Worm (Caenorhabditis elegans) whole organism, young adult: ENCODE results near the gene F20B10.3.

Experiments
- B0019.2 ChIP-seq: fragments of 200-800 bp; sonication (Bioruptor generic); conservative IDR thresholded peaks from 2 replicates; pipeline ENCODE4 v1.3.6; 2022; ENCODE audit warnings: missing genetic modification reagents, missing genetic modification characterization, missing compliant biosample characterization
- B0035.1 ChIP-seq: sonication (generic microtip); optimal IDR thresholded peaks from 2 replicates; lab custom pipeline; 2016; ENCODE audit warnings: missing genetic modification characterization, mild to moderate bottlenecking, missing compliant biosample characterization, missing genotype, missing genetic modification reagents
- B0261.1 ChIP-seq: sonication (generic microtip); optimal IDR thresholded peaks from 2 replicates; lab custom pipeline; 2016; ENCODE audit warnings: mild to moderate bottlenecking, missing genetic modification characterization, moderate library complexity, missing compliant biosample characterization
- B0336.3 ChIP-seq: fragments of 200-800 bp; sonication (Bioruptor generic); IDR thresholded peaks from 2 replicates; pipeline ENCODE4 v1.3.6; 2022; ENCODE audit warnings: missing genetic modification characterization, missing compliant biosample characterization
- C17E4.6 ChIP-seq: fragments of 200-800 bp; sonication (Bioruptor generic); IDR thresholded peaks from 2 replicates; pipeline ENCODE4 v1.3.6; 2022; ENCODE audit warnings: missing genetic modification reagents, missing genetic modification characterization, missing compliant biosample characterization
- F39B2.1 ChIP-seq: fragments of 200-800 bp; sonication (Bioruptor generic); IDR thresholded peaks from 2 replicates; pipeline ENCODE4 v1.3.6; 2022; ENCODE audit warnings: missing genetic modification reagents, missing genetic modification characterization, missing compliant biosample characterization
- F57C9.4 ChIP-seq: sonication (generic microtip); optimal IDR thresholded peaks from 2 replicates; lab custom pipeline; 2017; ENCODE audit warnings: mild to moderate bottlenecking, missing genetic modification characterization, missing compliant biosample characterization
- K11D2.4 ChIP-seq: fragments of 200-800 bp; sonication (Bioruptor generic); IDR thresholded peaks from 2 replicates; pipeline ENCODE4 v1.3.6; 2022; ENCODE audit warnings: missing genetic modification reagents, missing genetic modification characterization, missing compliant biosample characterization
- T26A5.8 ChIP-seq: sonication (generic microtip); optimal IDR thresholded peaks from 2 replicates; lab custom pipeline; 2016; ENCODE audit warnings: missing genetic modification characterization, missing compliant biosample characterization
- Y95B8A.8 ChIP-seq: fragments of 200-800 bp; sonication (Bioruptor generic); IDR thresholded peaks from 2 replicates; pipeline ENCODE4 v1.3.6; 2022; ENCODE audit warnings: missing genetic modification reagents, missing genetic modification characterization, missing compliant biosample characterization
- ama-1 ChIP-seq, 3 experiments: fragments of 150-350 bp in 1 of 3; sonication (generic microtip) in 2 of 3; optimal IDR thresholded peaks; 2 replicates each; lab custom pipeline; 2014 to 2018; ENCODE audit warnings: missing biosample characterization in 2 of 3, missing genetic modification characterization in 2 of 3, missing genetic modification reagents in 2 of 3
- athp-1 ChIP-seq: sonication (generic microtip); optimal IDR thresholded peaks from 2 replicates; lab custom pipeline; 2017; ENCODE audit warnings: mild to moderate bottlenecking, missing genetic modification characterization, missing compliant biosample characterization
- attf-3 ChIP-seq: fragments of 200-800 bp; sonication (Bioruptor generic); conservative IDR thresholded peaks from 2 replicates; pipeline ENCODE4 v1.3.6; 2022; ENCODE audit warnings: missing genetic modification reagents, missing genetic modification characterization, missing compliant biosample characterization
- ceh-27 ChIP-seq: fragments of 200-800 bp; sonication (Bioruptor generic); optimal IDR thresholded peaks from 2 replicates; lab custom pipeline; 2018; ENCODE audit warnings: mild to moderate bottlenecking, missing genetic modification characterization, moderate library complexity, missing compliant biosample characterization
- ceh-40 ChIP-seq: fragments of 200-800 bp; sonication (Bioruptor generic); IDR thresholded peaks from 2 replicates; pipeline ENCODE4 v1.3.6; 2022; ENCODE audit warnings: missing genetic modification characterization, missing compliant biosample characterization
- ceh-79 ChIP-seq: sonication (generic microtip); optimal IDR thresholded peaks from 2 replicates; lab custom pipeline; 2017; ENCODE audit warnings: mild to moderate bottlenecking, missing genetic modification characterization, missing compliant biosample characterization
- ceh-91 ChIP-seq: fragments of 200-800 bp; sonication (Bioruptor generic); IDR thresholded peaks from 2 replicates; pipeline ENCODE4 v1.3.6; 2022; ENCODE audit warnings: missing genetic modification reagents, missing genetic modification characterization, missing compliant biosample characterization
- chd-7 ChIP-seq: sonication (generic microtip); optimal IDR thresholded peaks from 2 replicates; lab custom pipeline; 2016; ENCODE audit warnings: mild to moderate bottlenecking, missing genetic modification characterization, moderate library complexity, missing compliant biosample characterization
- dpff-1 ChIP-seq: sonication (generic microtip); optimal IDR thresholded peaks from 2 replicates; lab custom pipeline; 2017; ENCODE audit warnings: mild to moderate bottlenecking, missing genetic modification characterization, missing compliant biosample characterization
- dpl-1 ChIP-seq: fragments of 150-350 bp; optimal IDR thresholded peaks from 2 replicates; lab custom pipeline; 2014; ENCODE audit warnings: missing biosample characterization, missing genetic modification reagents, missing genetic modification characterization
- egrh-3 ChIP-seq: fragments of 200-800 bp; sonication (Bioruptor generic); IDR thresholded peaks from 2 replicates; pipeline ENCODE4 v1.3.6; 2022; ENCODE audit warnings: missing genetic modification reagents, missing genetic modification characterization, missing compliant biosample characterization
- lsl-1 ChIP-seq: fragments of 200-800 bp; sonication (Bioruptor generic); optimal IDR thresholded peaks from 2 replicates; lab custom pipeline; 2018; ENCODE audit warnings: mild to moderate bottlenecking, missing genetic modification characterization, moderate library complexity, missing compliant biosample characterization
- madf-6 ChIP-seq: fragments of 200-800 bp; sonication (Bioruptor generic); IDR thresholded peaks from 2 replicates; pipeline ENCODE4 v1.3.6; 2022; ENCODE audit warnings: missing genetic modification reagents, missing genetic modification characterization, missing compliant biosample characterization
- mcd-1 ChIP-seq: fragments of 200-800 bp; sonication (Bioruptor generic); IDR thresholded peaks from 2 replicates; pipeline ENCODE4 v1.3.6; 2022; ENCODE audit warnings: missing genetic modification reagents, missing genetic modification characterization, missing compliant biosample characterization
- mxl-1 ChIP-seq: sonication (generic microtip); optimal IDR thresholded peaks from 2 replicates; lab custom pipeline; 2016; ENCODE audit warnings: missing genetic modification characterization, missing compliant biosample characterization
- nhr-179 ChIP-seq: sonication (generic microtip); optimal IDR thresholded peaks from 2 replicates; lab custom pipeline; 2016; ENCODE audit warnings: mild to moderate bottlenecking, missing genetic modification characterization, missing compliant biosample characterization
- pbrm-1 ChIP-seq: fragments of 200-800 bp; sonication (Bioruptor generic); IDR thresholded peaks from 2 replicates; pipeline ENCODE4 v1.3.6; 2022; ENCODE audit warnings: missing genetic modification reagents, missing genetic modification characterization, missing compliant biosample characterization
- pha-4 ChIP-seq: fragments of 150-350 bp; sonication (generic microtip); optimal IDR thresholded peaks from 2 replicates; lab custom pipeline; 2014; ENCODE audit warnings: missing biosample characterization, missing genetic modification reagents, missing genetic modification characterization
- rcor-1 ChIP-seq: fragments of 200-800 bp; sonication (Bioruptor generic); IDR thresholded peaks from 2 replicates; pipeline ENCODE4 v1.3.6; 2022; ENCODE audit warnings: missing genetic modification reagents, missing genetic modification characterization, missing compliant biosample characterization
- sea-2 ChIP-seq: fragments of 200-800 bp; sonication (Bioruptor generic); IDR thresholded peaks from 2 replicates; pipeline ENCODE4 v1.3.6; 2022; ENCODE audit warnings: missing genetic modification characterization, missing compliant biosample characterization
- snpc-1.1 ChIP-seq: sonication (generic microtip); optimal IDR thresholded peaks from 2 replicates; lab custom pipeline; 2017; ENCODE audit warnings: missing genetic modification characterization, mild to moderate bottlenecking, missing compliant biosample characterization, antibody characterized with exemption, moderate library complexity, missing genotype, missing genetic modification reagents; ENCODE audit not compliant: insufficient read depth
- snpc-3.4 ChIP-seq: sonication (generic microtip); optimal IDR thresholded peaks from 2 replicates; lab custom pipeline; 2017; ENCODE audit warnings: missing genetic modification characterization, mild to moderate bottlenecking, missing compliant biosample characterization, antibody characterized with exemption, moderate library complexity, missing genotype, missing genetic modification reagents
- snpc-4 ChIP-seq, 5 experiments: fragments of 150-350 bp in 1 of 5; sonication (generic microtip) in 4 of 5; optimal IDR thresholded peaks; 2 replicates each; lab custom pipeline; 2014 to 2018; ENCODE audit warnings: missing genetic modification characterization in 5 of 5, missing biosample characterization in 3 of 5, antibody characterized with exemption in 2 of 5, mild to moderate bottlenecking in 2 of 5, missing compliant biosample characterization in 2 of 5, missing genotype in 2 of 5, moderate library complexity in 2 of 5, missing genetic modification reagents in 1 of 5
- tbx-9 ChIP-seq: sonication (generic microtip); optimal IDR thresholded peaks from 2 replicates; lab custom pipeline; 2016; ENCODE audit warnings: borderline replicate concordance, missing genetic modification characterization, inconsistent platforms, missing compliant biosample characterization
- unc-130 ChIP-seq: sonication (generic microtip); optimal IDR thresholded peaks from 2 replicates; lab custom pipeline; 2016; ENCODE audit warnings: missing genetic modification reagents, missing genetic modification characterization, missing compliant biosample characterization
- xnd-1 ChIP-seq: sonication (generic microtip); optimal IDR thresholded peaks from 2 replicates; lab custom pipeline; 2016; ENCODE audit warnings: missing genotype, missing genetic modification reagents, missing genetic modification characterization, missing compliant biosample characterization
- zfh-2 ChIP-seq: fragments of 200-800 bp; sonication (Bioruptor generic); conservative IDR thresholded peaks from 2 replicates; pipeline ENCODE4 v1.3.6; 2022; ENCODE audit warnings: missing genetic modification reagents, missing genetic modification characterization, missing compliant biosample characterization
- zim-3 ChIP-seq: sonication (generic microtip); optimal IDR thresholded peaks from 2 replicates; lab custom pipeline; 2017; ENCODE audit warnings: mild to moderate bottlenecking, missing genetic modification characterization, moderate library complexity, missing compliant biosample characterization

Gene F20B10.3

DNA sequence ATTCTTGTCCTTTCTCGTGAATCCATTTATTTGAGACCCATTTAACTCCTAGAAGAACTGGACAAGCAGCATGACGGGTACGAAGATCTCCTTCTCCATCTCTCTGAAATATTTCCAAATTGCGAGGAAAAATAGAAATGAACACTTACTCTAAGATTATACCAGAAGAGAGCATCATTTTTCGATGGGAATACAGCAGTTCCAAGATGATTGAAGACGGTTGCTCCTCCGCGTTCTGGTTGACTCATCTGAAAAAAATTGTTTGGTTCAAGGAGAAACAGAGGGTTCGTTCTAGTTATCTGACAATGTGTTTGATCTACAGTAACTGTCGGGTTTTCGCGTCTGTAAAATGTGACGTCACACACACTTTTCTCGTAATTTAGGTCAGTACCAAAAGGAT lies 43.2 kb downstream of the F20B10.3 start:
- TF ChIP-seq F57C9.4 (tag; lab: Kevin White, UChicago) = no peak
- TF ChIP-seq ceh-40 (GFP tag; lab: Robert Waterston, UW) = no peak
- TF ChIP-seq C17E4.6 (GFP tag; lab: Robert Waterston, UW) = no peak
- TF ChIP-seq mcd-1 = no peak
- TF ChIP-seq xnd-1 (tag; lab: Kevin White, UChicago) = no peak
- TF ChIP-seq ceh-79 (tag; lab: Kevin White, UChicago) = no peak
- no peak for TF ChIP-seq zfh-2 (GFP tag; lab: Robert Waterston, UW)
- no peak for TF ChIP-seq madf-6
- TF ChIP-seq K11D2.4 (GFP tag; lab: Robert Waterston, UW) = no peak
- no peak for TF ChIP-seq pbrm-1 (GFP tag; lab: Robert Waterston, UW)
- TF ChIP-seq B0336.3 = no peak
- no peak for TF ChIP-seq B0261.1
- TF ChIP-seq pha-4 (tag; lab: Kevin White, UChicago) = no peak
- TF ChIP-seq lsl-1 (GFP tag; lab: Kevin White, UChicago) = no peak

DNA sequence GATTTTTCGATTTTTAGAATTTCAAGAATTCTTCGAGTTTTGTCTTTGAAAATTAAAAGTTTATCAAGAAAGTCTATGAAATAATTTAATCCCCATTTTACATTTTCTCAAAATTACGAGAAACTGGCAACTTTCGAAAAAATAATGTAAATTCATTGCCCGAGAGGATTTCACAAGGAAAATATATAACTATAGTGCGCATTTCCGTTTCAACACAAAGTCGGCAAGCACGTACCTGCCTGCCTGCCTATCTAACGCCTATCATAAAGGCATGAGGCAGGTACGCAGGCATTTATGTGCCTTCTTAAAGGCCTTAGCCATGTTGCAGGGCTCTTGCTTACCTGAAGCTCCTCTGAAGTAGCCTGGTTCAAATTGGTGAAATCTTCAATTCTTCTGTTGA lies 44.8 kb downstream of the F20B10.3 start:
- TF ChIP-seq B0019.2 (no peak), snpc-1.1 (tag; lab: Kevin White, UChicago) (no peak), attf-3 (GFP tag; lab: Robert Waterston, UW) (no peak), egrh-3 (GFP tag; lab: Robert Waterston, UW) (no peak), rcor-1 (GFP tag; lab: Robert Waterston, UW) (no peak), snpc-4 (GFP tag; optimal IDR thresholded peaks at IDR 0.05; lab: Kevin White, UChicago) (no peak), snpc-4 (tag; optimal IDR thresholded peaks at IDR 0.05; lab: Kevin White, UChicago) (no peak), dpl-1 (GFP tag; lab: Kevin White, UChicago) (no peak), zim-3 (tag; lab: Kevin White, UChicago) (no peak), dpff-1 (no peak), snpc-3.4 (tag; lab: Kevin White, UChicago) (no peak)

DNA sequence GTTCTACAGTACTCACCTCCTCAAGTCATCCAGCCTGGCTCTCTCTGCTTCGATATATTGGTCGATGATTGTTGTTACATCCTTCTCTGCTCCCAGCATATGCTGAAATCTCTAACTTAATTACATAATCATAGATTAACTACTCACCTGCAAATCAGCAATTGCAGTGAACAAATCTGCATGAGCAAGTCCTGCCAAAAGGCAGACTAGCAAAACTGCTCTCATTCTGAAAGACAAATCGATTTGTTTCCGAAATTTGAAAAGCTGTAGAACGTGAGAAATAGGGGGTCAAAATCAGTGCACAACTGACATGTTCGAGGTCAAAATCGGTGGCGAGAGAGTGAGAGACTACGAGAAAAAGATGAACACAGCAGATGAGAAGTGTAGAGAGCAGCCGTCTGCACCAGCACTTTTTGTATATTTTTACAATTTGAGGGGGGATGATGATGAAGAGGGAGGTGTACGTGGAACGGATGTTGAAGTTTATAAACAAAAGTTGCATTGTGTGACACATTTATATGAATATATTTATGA lies 47.8 kb downstream of the F20B10.3 start, which contains the start of gene phy-2:
phy-2 (minus strand) TSS at position 226 of the 534 bp plus-strand sequence.
- TF ChIP-seq ama-1 (optimal IDR thresholded peaks at IDR 0.05; lab: Kevin White, UChicago) = peak; percentile 63
- no peak for TF ChIP-seq ama-1 (GFP tag; optimal IDR thresholded peaks at IDR 0.05; lab: Kevin White, UChicago)
- TF ChIP-seq ceh-91 = no peak
- TF ChIP-seq mxl-1 (tag; lab: Kevin White, UChicago) = no peak
- no peak for TF ChIP-seq tbx-9 (tag; lab: Kevin White, UChicago)
- TF ChIP-seq ceh-27 = no peak
- no peak for TF ChIP-seq T26A5.8 (tag; lab: Kevin White, UChicago)

DNA sequence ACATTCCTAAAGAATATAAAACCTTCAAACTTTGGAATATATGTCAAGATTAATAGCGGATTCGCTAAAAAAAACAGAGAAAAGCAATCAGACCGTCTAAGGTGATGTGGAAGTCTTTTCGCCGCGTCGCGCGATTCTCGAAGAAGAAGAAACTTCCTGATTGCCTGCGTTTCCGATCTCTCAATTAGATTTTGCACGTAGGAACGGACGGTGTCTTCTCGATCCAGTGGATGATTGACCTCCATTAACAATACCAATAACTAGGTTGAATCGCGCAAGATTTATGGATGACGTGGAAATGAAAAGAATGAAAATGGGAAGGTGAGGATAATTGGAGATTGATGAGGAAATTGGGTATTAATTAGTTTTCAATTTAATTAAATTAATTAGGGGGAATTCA lies 49.1 kb downstream of the F20B10.3 start:
- TF ChIP-seq ama-1 (optimal IDR thresholded peaks at IDR 0.05; lab: Kevin White, UChicago) = peak; percentile 20
- no peak for TF ChIP-seq ama-1 (GFP tag; optimal IDR thresholded peaks at IDR 0.05; lab: Kevin White, UChicago)
- no peak for TF ChIP-seq Y95B8A.8 (GFP tag; lab: Robert Waterston, UW)

DNA sequence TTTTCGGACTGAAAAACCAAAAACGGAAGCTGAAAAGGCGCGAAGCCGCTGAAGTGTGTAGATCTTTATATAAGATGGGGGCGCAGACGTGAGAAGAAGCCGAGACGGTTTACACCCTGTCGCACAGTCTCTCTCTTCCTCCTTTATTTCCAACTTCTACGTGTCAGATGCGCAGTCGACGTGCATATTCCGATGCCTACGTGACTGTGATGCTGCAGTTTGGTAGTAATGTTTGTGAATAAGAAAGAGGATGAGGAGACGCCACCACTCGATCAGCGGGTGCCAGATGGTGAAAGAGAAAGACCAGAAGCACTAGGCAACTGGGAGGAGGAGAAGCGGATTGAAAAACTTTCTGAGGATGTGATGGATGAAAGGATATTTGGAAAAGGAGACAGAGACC lies 50.2 kb downstream of the F20B10.3 start:
- TF ChIP-seq unc-130 (no peak), nhr-179 (tag; lab: Kevin White, UChicago) (no peak), B0035.1 (tag; lab: Kevin White, UChicago) (no peak), F39B2.1 (GFP tag; lab: Robert Waterston, UW) (no peak), ceh-40 (GFP tag; lab: Robert Waterston, UW) (no peak), B0261.1 (no peak), snpc-1.1 (tag; lab: Kevin White, UChicago) (no peak), chd-7 (tag; lab: Kevin White, UChicago) (no peak), ceh-27 (no peak), sea-2 (no peak), athp-1 (tag; lab: Kevin White, UChicago) (no peak)
